Fruit fly (Drosophila melanogaster) whole organism: ENCODE measurements around the gene pps.

ENCODE experiments used
- CG8478 ChIP-seq: fragments of >200 bp; optimal IDR thresholded peaks from 2 replicates; lab custom pipeline; 2018; ENCODE audit warnings: inconsistent platforms
- Dll ChIP-seq: fragments of >200 bp; optimal IDR thresholded peaks from 2 replicates; lab custom pipeline; 2017
- pan ChIP-seq: fragments of >200 bp; optimal IDR thresholded peaks from 2 replicates; lab custom pipeline; 2017
- psq ChIP-seq: fragments of >200 bp; optimal IDR thresholded peaks from 2 replicates; lab custom pipeline; 2017
- usp ChIP-seq: fragments of >200 bp; optimal IDR thresholded peaks from 2 replicates; lab custom pipeline; 2017; ENCODE audit warnings: missing biosample characterization, missing genetic modification characterization, mixed read lengths

dm6 chr3R:12443769-12444168 is 30.1 kb downstream of the pps start:
- no peak for TF ChIP-seq CG8478 (lab: Kevin White, UChicago)
- TF ChIP-seq pan (lab: Kevin White, UChicago): no peak
- no peak for TF ChIP-seq usp
- TF ChIP-seq psq (lab: Kevin White, UChicago): no peak
- TF ChIP-seq Dll (lab: Kevin White, UChicago): no peak
